Worm (Caenorhabditis elegans): ENCODE results near the gene T16A9.3.

- TF ChIP-seq ceh-91 (GFP tag; IDR thresholded peaks at IDR 0.05) (no peak), aptf-2 (GFP tag; conservative IDR thresholded peaks at IDR 0.05) (no peak), snpc-3.4 (tag; optimal IDR thresholded peaks at IDR 0.05) (no peak), T07F8.4 (tag; optimal IDR thresholded peaks at IDR 0.05) (no peak), ccch-3 (GFP tag; optimal IDR thresholded peaks at IDR 0.05) (no peak), bed-2 (GFP tag; IDR thresholded peaks at IDR 0.05) (no peak), ztf-3 (GFP tag; optimal IDR thresholded peaks at IDR 0.05) (no peak), atf-7 (tag; optimal IDR thresholded peaks at IDR 0.05) (no peak)
Observed at ce11 chrV:14185438-14185837, 19.9 kb upstream of the T16A9.3 start, which contains the start of the genes trm-1 and ints-2.

Measured in whole organism, young adult.